Fruit fly (Drosophila melanogaster) whole organism, adult: ENCODE data around the gene Drsl3.

Experiments used
- CG14711 ChIP-seq: fragments of 200-800 bp; sonication (Bioruptor generic); optimal IDR thresholded peaks from 2 replicates; lab custom pipeline; 2018; ENCODE audit warnings: missing biosample characterization, mild to moderate bottlenecking, missing genetic modification characterization, moderate library complexity
- CG7101 ChIP-seq: fragments of 200-800 bp; sonication (Bioruptor generic); optimal IDR thresholded peaks from 2 replicates; lab custom pipeline; 2018; ENCODE audit warnings: missing biosample characterization, mild to moderate bottlenecking, missing genetic modification characterization, moderate library complexity
- Crg-1 ChIP-seq: fragments of 200-800 bp; sonication (Bioruptor generic); optimal IDR thresholded peaks from 2 replicates; lab custom pipeline; 2016; ENCODE audit warnings: missing biosample characterization, missing genetic modification characterization
- tj ChIP-seq: fragments of 200-800 bp; sonication (Bioruptor generic); optimal IDR thresholded peaks from 3 replicates; lab custom pipeline; 2017; ENCODE audit warnings: missing biosample characterization, mild to moderate bottlenecking, missing genetic modification characterization, moderate library complexity

- no peak for TF ChIP-seq CG14711 (tag; lab: Kevin White, UChicago)
- TF ChIP-seq tj: no peak
- no peak for TF ChIP-seq CG7101 (tag; lab: Kevin White, UChicago)
- TF ChIP-seq Crg-1 (GFP tag; lab: Kevin White, UChicago): no peak
Observed at dm6 chr3L:3325597-3325924, 10.8 kb downstream of the Drsl3 start.
